Fruit fly (Drosophila melanogaster): ENCODE data around the gene CG6845.

Gene CG6845

dm6 chr3L:139574-140567, 6.4 kb upstream of the CG6845 start (continued):
- peak; percentile 88 for TF ChIP-seq stwl (tag; optimal IDR thresholded peaks at IDR 0.05)
- no peak for TF ChIP-seq Trl (optimal IDR thresholded peaks at IDR 0.05)
- TF ChIP-seq Trl (GFP tag; optimal IDR thresholded peaks at IDR 0.05): peak; percentile 16
- no peak for TF ChIP-seq CG8924 (tag; optimal IDR thresholded peaks at IDR 0.05)
- 0 out of 4 replicates have a peak, but pooled peaks have one; percentile 14 for TF ChIP-seq chinmo (GFP tag; IDR thresholded peaks at IDR 0.05; ENCODE audit: partially characterized antibody)
- no peak for TF ChIP-seq gcm2 (GFP tag; optimal IDR thresholded peaks at IDR 0.05)
- no peak for TF ChIP-seq ERR (GFP tag; optimal IDR thresholded peaks at IDR 0.05)
- peak; percentile 2 for TF ChIP-seq unpg (GFP tag; optimal IDR thresholded peaks at IDR 0.05)
- TF ChIP-seq vfl (GFP tag; optimal IDR thresholded peaks at IDR 0.05): no peak
- no peak for TF ChIP-seq Ets97D (GFP tag; optimal IDR thresholded peaks at IDR 0.05)
- TF ChIP-seq ind (GFP tag; optimal IDR thresholded peaks at IDR 0.05): peak; percentile 8
- TF ChIP-seq CG18011 (GFP tag; optimal IDR thresholded peaks at IDR 0.05): peak; percentile 0
- peak; percentile 23 for TF ChIP-seq gem (tag; optimal IDR thresholded peaks at IDR 0.05)
- TF ChIP-seq CG3995 (GFP tag; optimal IDR thresholded peaks at IDR 0.05): peak; percentile 9
- TF ChIP-seq gsb-n (tag; optimal IDR thresholded peaks at IDR 0.05): no peak
- peak in 1 of 2 experiments; percentile 58 for TF ChIP-seq Pdp1 (GFP tag; optimal IDR thresholded peaks at IDR 0.05)
- no peak for TF ChIP-seq ranshi (GFP tag; IDR thresholded peaks at IDR 0.05)
- TF ChIP-seq CG4820 (GFP tag; optimal IDR thresholded peaks at IDR 0.05): peak; percentile 13
- TF ChIP-seq Hmr (GFP tag; optimal IDR thresholded peaks at IDR 0.05): peak; percentile 29
- TF ChIP-seq Fer3 (tag; optimal IDR thresholded peaks at IDR 0.05): no peak
- no peak for TF ChIP-seq unc-4 (GFP tag; IDR thresholded peaks at IDR 0.05; ENCODE audit: partially characterized antibody)
- 0 out of 3 replicates have a peak, but pooled peaks have one; percentile 51 for TF ChIP-seq CG2199 (GFP tag; IDR thresholded peaks at IDR 0.05)
- TF ChIP-seq disco-r (GFP tag; optimal IDR thresholded peaks at IDR 0.05): no peak
- TF ChIP-seq CG11560 (tag; IDR thresholded peaks at IDR 0.05): no peak
- no peak for TF ChIP-seq eyg (GFP tag; optimal IDR thresholded peaks at IDR 0.05)
- TF ChIP-seq CG33557 (GFP tag; optimal IDR thresholded peaks at IDR 0.05): no peak
- peak; percentile 23 for TF ChIP-seq gfzf (GFP tag; optimal IDR thresholded peaks at IDR 0.05)
- peak; percentile 49 for TF ChIP-seq Blimp-1 (GFP tag; optimal IDR thresholded peaks at IDR 0.05)
- no peak for TF ChIP-seq CG31224 (GFP tag; IDR thresholded peaks at IDR 0.05)
- TF ChIP-seq Dbx (GFP tag; IDR thresholded peaks at IDR 0.05): no peak
- TF ChIP-seq Deaf1 (tag; optimal IDR thresholded peaks at IDR 0.05): peak; percentile 14
- TF ChIP-seq CG17568 (GFP tag; optimal IDR thresholded peaks at IDR 0.05): no peak
- TF ChIP-seq sens (GFP tag): peak; percentile 71
- TF ChIP-seq org-1 (GFP tag; optimal IDR thresholded peaks at IDR 0.05): no peak
- TF ChIP-seq slbo (GFP tag; IDR thresholded peaks at IDR 0.05): 0 out of 2 replicates have a peak, but pooled peaks have one; percentile 6
- peak; percentile 78 for TF ChIP-seq exex (tag; optimal IDR thresholded peaks at IDR 0.05)
- TF ChIP-seq CG4360 (GFP tag; IDR thresholded peaks at IDR 0.05): peak; percentile 68; the same call in 1 of the 2 replicates
- peak; percentile 53 for TF ChIP-seq Med (GFP tag)
- TF ChIP-seq Awh (GFP tag; IDR thresholded peaks at IDR 0.05): 0 out of 2 replicates have a peak, but pooled peaks have one; percentile 40
- no peak for TF ChIP-seq Abd-B (GFP tag; optimal IDR thresholded peaks at IDR 0.05)
- no peak for TF ChIP-seq Mrtf (GFP tag; IDR thresholded peaks at IDR 0.05)
- peak; percentile 17 for TF ChIP-seq D19A (tag; optimal IDR thresholded peaks at IDR 0.05)
- 0 out of 3 replicates have a peak, but pooled peaks have one; percentile 31 for TF ChIP-seq ci (GFP tag; IDR thresholded peaks at IDR 0.05)
- peak; percentile 52 for TF ChIP-seq sug (tag; optimal IDR thresholded peaks at IDR 0.05)
- TF ChIP-seq sd (tag; optimal IDR thresholded peaks at IDR 0.05): peak; percentile 42
- no peak for TF ChIP-seq Scr (GFP tag; IDR thresholded peaks at IDR 0.05; ENCODE audit: partially characterized antibody)
- TF ChIP-seq wek (GFP tag; optimal IDR thresholded peaks at IDR 0.05): no peak
- TF ChIP-seq dmrt11E (tag; optimal IDR thresholded peaks at IDR 0.05): peak; percentile 14

All from whole organism, embryonic.